Worm (Caenorhabditis elegans) whole organism, L2 larva: ENCODE data around the gene C17E7.13.

Experiments
- ama-1 ChIP-seq: fragments of 150-350 bp; optimal IDR thresholded peaks from 2 replicates; lab custom pipeline; 2018; ENCODE audit warnings: inconsistent platforms
- dmd-4 ChIP-seq: sonication (generic microtip); optimal IDR thresholded peaks from 2 replicates; lab custom pipeline; 2017; ENCODE audit warnings: missing biosample characterization, missing genetic modification characterization
- lsy-2 ChIP-seq, 2 experiments: fragments of 150-350 bp in 1 of 2; sonication (generic microtip) in 1 of 2; optimal IDR thresholded peaks; 2 replicates each; lab custom pipeline; 2014 to 2017; ENCODE audit warnings: missing biosample characterization in 2 of 2, missing genetic modification characterization in 2 of 2
- nhr-10 ChIP-seq: sonication (generic microtip); optimal IDR thresholded peaks from 2 replicates; lab custom pipeline; 2017; ENCODE audit warnings: missing biosample characterization, missing genetic modification characterization
- skn-1 ChIP-seq: sonication (generic microtip); optimal IDR thresholded peaks from 2 replicates; lab custom pipeline; 2017; ENCODE audit warnings: missing biosample characterization, missing genetic modification characterization
- snpc-4 ChIP-seq: fragments of 150-350 bp; optimal IDR thresholded peaks from 2 replicates; lab custom pipeline; 2014; ENCODE audit warnings: missing biosample characterization, missing genetic modification characterization
- unc-62 ChIP-seq: fragments of 150-350 bp; optimal IDR thresholded peaks from 2 replicates; lab custom pipeline; 2014; ENCODE audit warnings: missing biosample characterization, missing genetic modification reagents, missing genetic modification characterization
- ztf-11 ChIP-seq: sonication (generic microtip); optimal IDR thresholded peaks from 2 replicates; lab custom pipeline; 2017; ENCODE audit warnings: missing biosample characterization, missing genetic modification characterization
- ztf-4 ChIP-seq: fragments of 150-350 bp; optimal IDR thresholded peaks from 2 replicates; lab custom pipeline; 2014; ENCODE audit warnings: missing biosample characterization, missing genetic modification characterization

DNA sequence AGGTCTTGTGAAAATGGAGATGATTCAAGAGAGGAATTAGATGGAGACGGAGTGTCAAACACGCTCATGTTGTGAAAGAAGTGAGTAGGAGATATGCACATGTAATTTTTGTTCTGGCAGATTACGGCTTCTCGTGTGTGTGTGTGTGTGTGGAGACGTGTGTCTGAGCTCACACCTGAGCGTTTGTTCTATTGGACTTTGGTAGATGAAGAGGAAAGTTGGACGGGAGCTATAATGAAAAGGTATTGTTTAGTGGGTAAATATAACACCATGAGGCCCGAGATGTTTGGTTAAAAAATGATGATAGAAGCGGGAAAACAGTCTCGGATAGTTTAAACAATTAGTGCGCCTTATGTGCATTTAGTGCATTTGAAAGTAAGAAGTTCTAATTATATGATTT is 20.2 kb downstream of the C17E7.13 start, which contains the start of gene nhr-157:
- TF ChIP-seq dmd-4 (tag; lab: Kevin White, UChicago) (no peak), ama-1 (no peak), ztf-11 (tag; lab: Kevin White, UChicago) (no peak), lsy-2 (tag; optimal IDR thresholded peaks at IDR 0.05; lab: Kevin White, UChicago) (no peak), unc-62 (GFP tag; lab: Kevin White, UChicago) (no peak), snpc-4 (tag; lab: Kevin White, UChicago) (no peak), ztf-4 (tag; lab: Kevin White, UChicago) (no peak), skn-1 (tag; lab: Kevin White, UChicago) (no peak), nhr-10 (tag; lab: Kevin White, UChicago) (no peak)
